Fruit fly (Drosophila melanogaster): Measurements from ENCODE around the gene CG3402.

dm6 chr3L:645426-646036, 7.2 kb downstream of the CG3402 start:
- TF ChIP-seq usp (GFP tag; optimal IDR thresholded peaks at IDR 0.05) (no peak), pan (optimal IDR thresholded peaks at IDR 0.05) (no peak), psq (optimal IDR thresholded peaks at IDR 0.05) (no peak), CG8478 (optimal IDR thresholded peaks at IDR 0.05) (no peak)
